Fruit fly (Drosophila melanogaster) whole organism, embryonic: Measurements from ENCODE around the gene CG31259.

ENCODE experiments used
- Bdp1 ChIP-seq: fragments of 200-800 bp; sonication (Bioruptor generic); optimal IDR thresholded peaks from 3 replicates; lab custom pipeline; 2016; ENCODE audit warnings: missing biosample characterization, missing genetic modification characterization
- CG12659 ChIP-seq: fragments of 200-800 bp; sonication (Bioruptor generic); optimal IDR thresholded peaks from 3 replicates; lab custom pipeline; 2017; ENCODE audit warnings: mild to moderate bottlenecking, missing biosample characterization, missing genetic modification reagents, missing genetic modification characterization
- CG12744 ChIP-seq: fragments of 200-800 bp; sonication (Bioruptor generic); optimal IDR thresholded peaks from 2 replicates; lab custom pipeline; 2016; ENCODE audit warnings: missing biosample characterization, missing genetic modification characterization
- CG13894 ChIP-seq: fragments of 200-800 bp; sonication (Bioruptor generic); optimal IDR thresholded peaks from 3 replicates; lab custom pipeline; 2018; ENCODE audit warnings: missing biosample characterization, mild to moderate bottlenecking, missing genetic modification characterization, moderate library complexity
- CG14441 ChIP-seq: fragments of 200-800 bp; sonication (Bioruptor generic); IDR thresholded peaks from 2 replicates; pipeline ENCODE4 v1.3.6; 2022; ENCODE audit warnings: missing biosample characterization, missing genetic modification characterization
- CG1529 ChIP-seq: fragments of 200-800 bp; sonication (Bioruptor generic); optimal IDR thresholded peaks from 3 replicates; lab custom pipeline; 2018; ENCODE audit warnings: missing biosample characterization, missing genetic modification characterization
- CG15479 ChIP-seq: fragments of 200-800 bp; sonication (Bioruptor generic); optimal IDR thresholded peaks from 3 replicates; lab custom pipeline; 2019; ENCODE audit warnings: missing biosample characterization, mild to moderate bottlenecking, missing genetic modification characterization, moderate library complexity
- CG17568 ChIP-seq: fragments of 200-800 bp; sonication (Bioruptor generic); optimal IDR thresholded peaks from 2 replicates; lab custom pipeline; 2018; ENCODE audit warnings: missing biosample characterization, mild to moderate bottlenecking, missing genetic modification characterization, moderate library complexity
- CG18011 ChIP-seq: fragments of 200-800 bp; sonication (Bioruptor generic); optimal IDR thresholded peaks from 2 replicates; lab custom pipeline; 2017; ENCODE audit warnings: missing biosample characterization, missing genetic modification characterization, mild to moderate bottlenecking, moderate library complexity, missing genotype
- CG18764 ChIP-seq: fragments of 200-800 bp; sonication (Bioruptor generic); optimal IDR thresholded peaks from 3 replicates; lab custom pipeline; 2016; ENCODE audit warnings: missing biosample characterization, missing genetic modification characterization
- CG30431 ChIP-seq: fragments of 200-800 bp; sonication (Bioruptor generic); optimal IDR thresholded peaks from 2 replicates; lab custom pipeline; 2017; ENCODE audit warnings: missing biosample characterization, missing genetic modification characterization
- CG31441 ChIP-seq: fragments of 200-800 bp; sonication (Bioruptor generic); IDR thresholded peaks from 2 replicates; pipeline ENCODE4 v1.3.6; 2022; ENCODE audit warnings: missing biosample characterization, missing genetic modification characterization
- CG32532 ChIP-seq: fragments of 200-800 bp; sonication (Bioruptor generic); IDR thresholded peaks from 2 replicates; pipeline ENCODE4 v1.3.6; 2022; ENCODE audit warnings: missing biosample characterization, missing genetic modification characterization
- CG3995 ChIP-seq: fragments of 200-800 bp; sonication (Bioruptor generic); optimal IDR thresholded peaks from 3 replicates; lab custom pipeline; 2016; ENCODE audit warnings: missing biosample characterization, missing genetic modification characterization
- CG43689 ChIP-seq: fragments of 200-800 bp; sonication (Bioruptor generic); IDR thresholded peaks from 2 replicates; pipeline ENCODE4 v1.3.6; 2022; ENCODE audit warnings: missing biosample characterization, missing genetic modification characterization
- CG6683 ChIP-seq: fragments of 200-800 bp; sonication (Bioruptor generic); optimal IDR thresholded peaks from 2 replicates; lab custom pipeline; 2017; ENCODE audit warnings: missing biosample characterization, mild to moderate bottlenecking, missing genetic modification characterization, missing genetic modification reagents
- CG7786 ChIP-seq: fragments of 200-800 bp; sonication (Bioruptor generic); optimal IDR thresholded peaks from 2 replicates; lab custom pipeline; 2016; ENCODE audit warnings: missing biosample characterization, missing genetic modification characterization
- CG7963 ChIP-seq: fragments of 200-800 bp; sonication (Bioruptor generic); IDR thresholded peaks from 3 replicates; pipeline ENCODE4 v1.3.6; 2022; ENCODE audit warnings: missing biosample characterization, missing genetic modification characterization; ENCODE audit not compliant: partially characterized antibody
- CG8290 ChIP-seq, 3 experiments: fragments of 200-800 bp; sonication (Bioruptor generic); optimal IDR thresholded peaks; 2 replicates each; lab custom pipeline; 2016 to 2019; ENCODE audit warnings: missing biosample characterization in 3 of 3, missing genetic modification characterization in 3 of 3, mild to moderate bottlenecking in 2 of 3, moderate library complexity in 1 of 3
- CG8765 ChIP-seq: fragments of 200-800 bp; sonication (Bioruptor generic); IDR thresholded peaks from 2 replicates; pipeline ENCODE4 v1.3.6; 2022; ENCODE audit warnings: missing biosample characterization, missing genetic modification characterization
- CG9932 ChIP-seq: fragments of 200-800 bp; sonication (Bioruptor generic); IDR thresholded peaks from 2 replicates; pipeline ENCODE4 v1.3.6; 2022; ENCODE audit warnings: missing biosample characterization, missing genetic modification characterization
- CTCF ChIP-seq: fragments of 200-800 bp; sonication (Bioruptor generic); optimal IDR thresholded peaks from 2 replicates; lab custom pipeline; 2017; ENCODE audit warnings: missing biosample characterization, mild to moderate bottlenecking, missing genetic modification characterization, moderate library complexity
- CrebB ChIP-seq: fragments of 200-800 bp; sonication (Bioruptor generic); optimal IDR thresholded peaks from 3 replicates; lab custom pipeline; 2018; ENCODE audit warnings: missing biosample characterization, mild to moderate bottlenecking, missing genetic modification characterization
- Doc3 ChIP-seq: fragments of 200-800 bp; sonication (Bioruptor generic); IDR thresholded peaks from 3 replicates; pipeline ENCODE4 v1.3.6; 2022; ENCODE audit warnings: missing biosample characterization, missing genetic modification characterization; ENCODE audit not compliant: partially characterized antibody
- Ets97D ChIP-seq: fragments of 200-800 bp; sonication (Bioruptor generic); optimal IDR thresholded peaks from 3 replicates; lab custom pipeline; 2016; ENCODE audit warnings: missing biosample characterization, missing genetic modification characterization
- Gsc ChIP-seq: fragments of 200-800 bp; sonication (Bioruptor generic); IDR thresholded peaks from 2 replicates; pipeline ENCODE4 v1.3.6; 2022; ENCODE audit warnings: missing biosample characterization, missing genetic modification characterization
- Max ChIP-seq: fragments of 200-800 bp; sonication (Bioruptor generic); optimal IDR thresholded peaks from 2 replicates; lab custom pipeline; 2016; ENCODE audit warnings: missing biosample characterization, mild to moderate bottlenecking, missing genetic modification characterization
- Oli ChIP-seq: fragments of 200-800 bp; sonication (Bioruptor generic); optimal IDR thresholded peaks from 2 replicates; lab custom pipeline; 2018; ENCODE audit warnings: missing biosample characterization, mild to moderate bottlenecking, missing genetic modification characterization, moderate library complexity
- PHDP ChIP-seq: fragments of 200-800 bp; sonication (Bioruptor generic); optimal IDR thresholded peaks from 3 replicates; lab custom pipeline; 2018; ENCODE audit warnings: missing biosample characterization, mild to moderate bottlenecking, missing genetic modification characterization, moderate library complexity
- Sox102F ChIP-seq: fragments of 200-800 bp; sonication (Bioruptor generic); optimal IDR thresholded peaks from 2 replicates; lab custom pipeline; 2018; ENCODE audit warnings: missing biosample characterization, mild to moderate bottlenecking, missing genetic modification characterization, moderate library complexity
- Usf ChIP-seq: fragments of 200-800 bp; sonication (Bioruptor generic); optimal IDR thresholded peaks from 2 replicates; lab custom pipeline; 2017; ENCODE audit warnings: missing genotype, missing biosample characterization, missing genetic modification characterization
- bsh ChIP-seq, 2 experiments: fragments of 200-800 bp; sonication (Bioruptor generic); optimal IDR thresholded peaks; 2 replicates each; lab custom pipeline; 2017 to 2018; ENCODE audit warnings: mild to moderate bottlenecking in 2 of 2, missing biosample characterization in 2 of 2, missing genetic modification characterization in 2 of 2, moderate library complexity in 1 of 2
- chif ChIP-seq, 2 experiments: fragments of 200-800 bp; sonication (Bioruptor generic); optimal IDR thresholded peaks; 3 replicates each; lab custom pipeline; 2016; ENCODE audit warnings: missing biosample characterization in 2 of 2, missing genetic modification characterization in 2 of 2
- dan ChIP-seq: fragments of 200-800 bp; sonication (Bioruptor generic); IDR thresholded peaks from 2 replicates; pipeline ENCODE4 v1.3.6; 2022; ENCODE audit warnings: missing biosample characterization, missing genetic modification characterization
- fru ChIP-seq: fragments of >200 bp; optimal IDR thresholded peaks from 2 replicates; lab custom pipeline; 2017
- gce ChIP-seq: fragments of 200-800 bp; sonication (Bioruptor generic); IDR thresholded peaks from 3 replicates; pipeline ENCODE4 v1.3.6; 2022; ENCODE audit warnings: missing biosample characterization, missing genetic modification characterization
- kay ChIP-seq: fragments of 200-800 bp; sonication (Bioruptor generic); optimal IDR thresholded peaks from 2 replicates; lab custom pipeline; 2016; ENCODE audit warnings: missing biosample characterization, missing genetic modification characterization
- kni ChIP-seq: fragments of 200-800 bp; sonication (Bioruptor generic); optimal IDR thresholded peaks from 3 replicates; lab custom pipeline; 2017; ENCODE audit warnings: mild to moderate bottlenecking, missing biosample characterization, missing genetic modification reagents, missing genetic modification characterization
- maf-S ChIP-seq: fragments of 200-800 bp; sonication (Bioruptor generic); optimal IDR thresholded peaks from 2 replicates; lab custom pipeline; 2016; ENCODE audit warnings: missing biosample characterization, missing genetic modification characterization
- nmo ChIP-seq: fragments of 200-800 bp; sonication (Bioruptor generic); optimal IDR thresholded peaks from 2 replicates; lab custom pipeline; 2018; ENCODE audit warnings: missing biosample characterization, mild to moderate bottlenecking, missing genetic modification characterization, moderate library complexity
- odd ChIP-seq: fragments of 200-800 bp; sonication (Bioruptor generic); optimal IDR thresholded peaks from 2 replicates; lab custom pipeline; 2017; ENCODE audit warnings: missing biosample characterization, mild to moderate bottlenecking, missing genetic modification characterization
- peb ChIP-seq: fragments of 200-800 bp; sonication (Bioruptor generic); IDR thresholded peaks from 2 replicates; pipeline ENCODE4 v1.3.6; 2022; ENCODE audit warnings: missing biosample characterization, missing genetic modification characterization
- pfk ChIP-seq: fragments of 200-800 bp; sonication (Bioruptor generic); optimal IDR thresholded peaks from 2 replicates; lab custom pipeline; 2018; ENCODE audit warnings: missing biosample characterization, mild to moderate bottlenecking, missing genetic modification characterization, moderate library complexity
- psq ChIP-seq: fragments of 200-800 bp; sonication (Bioruptor generic); optimal IDR thresholded peaks from 2 replicates; lab custom pipeline; 2017; ENCODE audit warnings: missing biosample characterization, missing genetic modification characterization
- pzg ChIP-seq: fragments of 200-800 bp; sonication (Bioruptor generic); optimal IDR thresholded peaks from 3 replicates; lab custom pipeline; 2018; ENCODE audit warnings: missing biosample characterization, mild to moderate bottlenecking, missing genetic modification characterization, moderate library complexity
- schlank ChIP-seq: fragments of 200-800 bp; sonication (Bioruptor generic); optimal IDR thresholded peaks from 2 replicates; lab custom pipeline; 2018; ENCODE audit warnings: missing biosample characterization, mild to moderate bottlenecking, missing genetic modification characterization
- sens-2 ChIP-seq: fragments of 200-800 bp; sonication (Bioruptor generic); IDR thresholded peaks from 2 replicates; pipeline ENCODE4 v1.3.6; 2022; ENCODE audit warnings: missing biosample characterization, missing genetic modification characterization
- slp2 ChIP-seq: fragments of 200-800 bp; sonication (Bioruptor generic); optimal IDR thresholded peaks from 2 replicates; lab custom pipeline; 2016; ENCODE audit warnings: missing biosample characterization, missing genetic modification characterization
- sug ChIP-seq: fragments of 200-800 bp; optimal IDR thresholded peaks from 2 replicates; lab custom pipeline; 2019; ENCODE audit warnings: missing biosample characterization, mild to moderate bottlenecking, missing genetic modification characterization, moderate library complexity
- tgo ChIP-seq: fragments of 200-800 bp; sonication (Bioruptor generic); IDR thresholded peaks from 3 replicates; pipeline ENCODE4 v1.3.6; 2022; ENCODE audit warnings: missing biosample characterization, missing genetic modification characterization
- usp ChIP-seq: fragments of >200 bp; optimal IDR thresholded peaks from 2 replicates; lab custom pipeline; 2017; ENCODE audit warnings: missing biosample characterization, missing genetic modification characterization
- z ChIP-seq: fragments of 200-800 bp; sonication (Bioruptor generic); IDR thresholded peaks from 3 replicates; pipeline ENCODE4 v1.3.6; 2022; ENCODE audit warnings: missing biosample characterization, missing genetic modification characterization

CG31259 gene

DNA sequence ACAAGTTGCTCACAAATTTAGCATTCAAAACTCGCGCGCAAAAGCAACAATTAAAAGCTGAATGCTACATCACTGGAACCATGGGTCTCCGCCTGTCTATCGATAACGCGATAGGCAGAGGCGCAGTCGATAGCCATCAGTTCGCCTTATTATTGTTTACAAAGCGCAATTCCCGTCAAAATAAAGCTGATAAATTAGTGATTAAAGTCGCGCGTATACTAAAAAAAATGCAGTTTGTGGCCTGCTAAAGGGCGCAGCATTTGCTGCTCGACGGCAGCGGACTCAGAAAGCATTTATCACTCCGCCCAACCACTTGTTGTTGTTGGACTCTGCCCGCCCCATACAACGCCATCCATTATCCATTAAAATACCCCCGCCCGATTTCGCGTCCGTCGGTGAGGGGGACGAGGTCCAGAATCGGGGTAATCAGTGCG is 6.0 kb upstream of the CG31259 start, which contains the start of gene CG11737 (continued):
- no peak for TF ChIP-seq CG18764 (GFP tag; lab: Kevin White, UChicago)
- TF ChIP-seq Usf, result no peak
- no peak for TF ChIP-seq CG8765 (GFP tag; lab: Robert Waterston, UW)
- no peak for TF ChIP-seq Bdp1 (GFP tag; lab: Kevin White, UChicago)
- TF ChIP-seq psq, result no peak
- no peak for TF ChIP-seq CTCF (GFP tag; lab: Kevin White, UChicago)
- peak; percentile 45 for TF ChIP-seq nmo (GFP tag; lab: Kevin White, UChicago)
- TF ChIP-seq CG3995 (GFP tag; lab: Kevin White, UChicago), result no peak
- TF ChIP-seq Ets97D (GFP tag; lab: Kevin White, UChicago), result peak; percentile 20
- TF ChIP-seq CG12744 (GFP tag; lab: Kevin White, UChicago), result no peak
- no peak for TF ChIP-seq z (GFP tag; lab: Robert Waterston, UW)
- TF ChIP-seq kay, result no peak
- TF ChIP-seq bsh (GFP tag; optimal IDR thresholded peaks at IDR 0.05; lab: Kevin White, UChicago), result no peak
- TF ChIP-seq tgo, result no peak
- TF ChIP-seq kni (GFP tag; lab: Kevin White, UChicago), result no peak
- no peak for TF ChIP-seq slp2 (GFP tag; lab: Kevin White, UChicago)
- TF ChIP-seq CG8290 (GFP tag; optimal IDR thresholded peaks at IDR 0.05; lab: Kevin White, UChicago), result no peak
- peak in 1 of 2 experiments; percentile 32 for TF ChIP-seq CG8290 (tag; optimal IDR thresholded peaks at IDR 0.05; lab: Kevin White, UChicago)
- no peak for TF ChIP-seq peb (GFP tag; lab: Robert Waterston, UW)
- TF ChIP-seq CG7963 (GFP tag; lab: Robert Waterston, UW), result peak; percentile 60; the same call in 2 of the 3 replicates
- TF ChIP-seq sens-2, result no peak
- TF ChIP-seq Sox102F, result no peak
- TF ChIP-seq CG30431, result no peak
- TF ChIP-seq CG6683 (GFP tag; lab: Kevin White, UChicago), result no peak
- no peak for TF ChIP-seq CG13894 (tag; lab: Kevin White, UChicago)
- TF ChIP-seq CG12659, result peak; percentile 42
- TF ChIP-seq CG7786 (GFP tag; lab: Kevin White, UChicago), result no peak
- TF ChIP-seq Doc3 (GFP tag; lab: Robert Waterston, UW), result no peak
- TF ChIP-seq CG17568 (GFP tag; lab: Kevin White, UChicago), result no peak
- no peak for TF ChIP-seq usp (GFP tag; lab: Kevin White, UChicago)
- no peak for TF ChIP-seq sug (tag; lab: Kevin White, UChicago)
- TF ChIP-seq pzg (GFP tag; lab: Kevin White, UChicago), result peak; percentile 69
- no peak for TF ChIP-seq Oli (tag; lab: Kevin White, UChicago)
- TF ChIP-seq CG43689 (GFP tag; lab: Robert Waterston, UW), result no peak
- no peak for TF ChIP-seq odd (GFP tag; lab: Kevin White, UChicago)
- TF ChIP-seq CG1529 (GFP tag; lab: Kevin White, UChicago), result no peak
- TF ChIP-seq CG14441 (GFP tag; lab: Robert Waterston, UW), result no peak
- TF ChIP-seq schlank (tag; lab: Kevin White, UChicago), result no peak
- TF ChIP-seq Max, result no peak
- TF ChIP-seq chif (GFP tag; optimal IDR thresholded peaks at IDR 0.05; lab: Kevin White, UChicago), result no peak
- no peak for TF ChIP-seq CG15479 (GFP tag; lab: Kevin White, UChicago)
- TF ChIP-seq CG31441 (GFP tag; lab: Robert Waterston, UW), result no peak
- no peak for TF ChIP-seq PHDP (tag; lab: Kevin White, UChicago)
- TF ChIP-seq maf-S (GFP tag; lab: Kevin White, UChicago), result no peak
- no peak for TF ChIP-seq Gsc
- no peak for TF ChIP-seq gce (GFP tag; lab: Robert Waterston, UW)
- peak; percentile 6; the same call in 1 of the 2 replicates for TF ChIP-seq CG32532 (GFP tag; lab: Robert Waterston, UW)
- TF ChIP-seq CrebB (tag; lab: Kevin White, UChicago), result peak; percentile 6
- no peak for TF ChIP-seq pfk (GFP tag; lab: Kevin White, UChicago)
- peak; percentile 99 for TF ChIP-seq CG18011 (GFP tag; lab: Kevin White, UChicago)
- no peak for TF ChIP-seq dan (GFP tag; lab: Robert Waterston, UW)
- TF ChIP-seq fru (lab: Kevin White, UChicago), result no peak
- TF ChIP-seq CG9932, result no peak
